Worm (Caenorhabditis elegans): Measurements from ENCODE around the gene cul-2.

cul-2 gene

ce11 chrIII:13657975-13658374 is 29.1 kb upstream of the cul-2 start (continued):
- TF ChIP-seq duxl-1 (tag; optimal IDR thresholded peaks at IDR 0.05; ENCODE audit: poor library complexity) (no peak), pha-4 (GFP tag; IDR thresholded peaks at IDR 0.05) (no peak), pha-4 (tag; optimal IDR thresholded peaks at IDR 0.05) (peak; percentile 19), zag-1 (tag; optimal IDR thresholded peaks at IDR 0.05) (no peak), nhr-28 (tag; optimal IDR thresholded peaks at IDR 0.05) (peak; percentile 34), dmd-6 (GFP tag; IDR thresholded peaks at IDR 0.05) (no peak), fkh-10 (GFP tag; optimal IDR thresholded peaks at IDR 0.05) (no peak), madf-9 (GFP tag; conservative IDR thresholded peaks at IDR 0.05) (no peak), ctbp-1 (GFP tag; IDR thresholded peaks at IDR 0.05) (no peak), nhr-6 (tag; optimal IDR thresholded peaks at IDR 0.05) (no peak), ces-1 (GFP tag; optimal IDR thresholded peaks at IDR 0.05) (no peak), T20F7.1 (GFP tag; optimal IDR thresholded peaks at IDR 0.05) (no peak), F44E2.7 (GFP tag; IDR thresholded peaks at IDR 0.05) (no peak), nhr-10 (tag; optimal IDR thresholded peaks at IDR 0.05) (no peak), rbr-2 (tag; optimal IDR thresholded peaks at IDR 0.05) (no peak), mep-1 (tag; optimal IDR thresholded peaks at IDR 0.05) (peak; percentile 51), set-16 (GFP tag; IDR thresholded peaks at IDR 0.05) (no peak), dve-1 (tag; optimal IDR thresholded peaks at IDR 0.05; ENCODE audit: insufficient read depth) (peak; percentile 16), daf-8 (GFP tag; IDR thresholded peaks at IDR 0.05) (no peak), ceh-20 (GFP tag; IDR thresholded peaks at IDR 0.05) (no peak), daf-19 (GFP tag; conservative IDR thresholded peaks at IDR 0.05) (no peak), ceh-62 (tag; optimal IDR thresholded peaks at IDR 0.05) (no peak), egl-27 (tag; optimal IDR thresholded peaks at IDR 0.05) (no peak), daf-16 (GFP tag; optimal IDR thresholded peaks at IDR 0.05) (no peak), daf-16 (tag; optimal IDR thresholded peaks at IDR 0.05) (peak; percentile 28), saeg-2 (GFP tag; IDR thresholded peaks at IDR 0.05) (no peak), vab-7 (GFP tag; IDR thresholded peaks at IDR 0.05) (no peak), ceh-82 (tag; optimal IDR thresholded peaks at IDR 0.05) (no peak), nhr-77 (tag; optimal IDR thresholded peaks at IDR 0.05) (no peak), fos-1 (tag; optimal IDR thresholded peaks at IDR 0.05) (no peak), dmd-9 (GFP tag; IDR thresholded peaks at IDR 0.05) (no peak), spr-3 (GFP tag; optimal IDR thresholded peaks at IDR 0.05) (no peak), gei-8 (GFP tag; optimal IDR thresholded peaks at IDR 0.05) (no peak), lim-7 (GFP tag; IDR thresholded peaks at IDR 0.05) (0 out of 2 replicates have a peak, but pooled peaks have one; percentile 35), egl-43 (GFP tag; IDR thresholded peaks at IDR 0.05) (no peak), aha-1 (tag) (no peak), zfp-3 (GFP tag; conservative IDR thresholded peaks at IDR 0.05) (no peak), D1046.2 (GFP tag; IDR thresholded peaks at IDR 0.05) (no peak), arid-1 (GFP tag; conservative IDR thresholded peaks at IDR 0.05) (no peak), lin-29 (GFP tag; IDR thresholded peaks at IDR 0.05) (no peak), tra-1 (GFP tag; IDR thresholded peaks at IDR 0.05) (no peak), hif-1 (tag; optimal IDR thresholded peaks at IDR 0.05) (no peak), hmg-1.1 (GFP tag; IDR thresholded peaks at IDR 0.05) (no peak), zip-11 (GFP tag; IDR thresholded peaks at IDR 0.05) (no peak), mes-2 (tag; optimal IDR thresholded peaks at IDR 0.05; ENCODE audit: poor library complexity, severe bottlenecking) (peak; percentile 36), ztf-11 (tag; optimal IDR thresholded peaks at IDR 0.05) (no peak), skn-1 (tag; optimal IDR thresholded peaks at IDR 0.05) (no peak), nhr-11 (tag; optimal IDR thresholded peaks at IDR 0.05) (no peak), pqm-1 (tag; optimal IDR thresholded peaks at IDR 0.05) (peak; percentile 31), F49E8.2 (tag; optimal IDR thresholded peaks at IDR 0.05; ENCODE audit: borderline replicate concordance) (no peak), tag-97 (GFP tag; IDR thresholded peaks at IDR 0.05) (no peak)
